Fruit fly (Drosophila melanogaster): ENCODE data around the gene CG44774.
A peak's percentile ranks its signal among the peaks of the same experiment; 100 is the strongest.

CG44774 gene

DNA sequence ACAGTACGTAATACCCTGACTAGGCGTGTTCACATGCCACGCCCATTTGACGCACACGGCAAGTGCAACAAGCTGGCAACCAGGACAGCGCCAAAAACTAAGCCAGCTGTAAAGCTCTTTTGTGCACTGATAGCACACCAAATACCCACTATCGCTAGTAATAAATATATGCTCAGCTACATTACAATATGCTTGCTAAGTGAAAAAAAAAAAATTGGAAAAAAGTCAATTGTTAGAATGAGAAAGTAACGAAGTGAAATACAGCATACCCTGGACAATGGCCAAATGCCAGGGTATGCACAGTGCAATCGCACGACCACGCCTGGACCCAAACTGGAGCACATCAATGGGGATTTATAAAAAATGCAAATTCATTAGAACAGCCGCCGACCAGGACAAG lies 52.0 kb downstream of the CG44774 start:
- TF ChIP-seq Drgx (GFP tag; IDR thresholded peaks at IDR 0.05) (0 out of 2 replicates have a peak, but pooled peaks have one; percentile 7), CG12391 (tag; optimal IDR thresholded peaks at IDR 0.05) (no peak), CG1832 (GFP tag; optimal IDR thresholded peaks at IDR 0.05) (no peak), CG32772 (GFP tag; IDR thresholded peaks at IDR 0.05) (peak; percentile 41; the same call in 1 of the 2 replicates), CG15269 (tag; optimal IDR thresholded peaks at IDR 0.05) (no peak), CG4707 (GFP tag; optimal IDR thresholded peaks at IDR 0.05) (no peak), Bdp1 (GFP tag; optimal IDR thresholded peaks at IDR 0.05) (no peak), cg (GFP tag; optimal IDR thresholded peaks at IDR 0.05) (no peak)
